Fruit fly (Drosophila melanogaster) whole organism, embryonic: ENCODE results near the gene CG3630.

Experiments
- ATbp ChIP-seq: fragments of 200-800 bp; sonication (Bioruptor generic); optimal IDR thresholded peaks from 2 replicates; lab custom pipeline; 2017; ENCODE audit warnings: missing biosample characterization, mild to moderate bottlenecking, missing genetic modification characterization, missing genetic modification reagents
- B-H1 ChIP-seq: fragments of 200-800 bp; sonication (Bioruptor generic); IDR thresholded peaks from 3 replicates; pipeline ENCODE4 v1.3.6; 2022; ENCODE audit warnings: missing biosample characterization, missing genetic modification characterization
- B-H2 ChIP-seq: fragments of 200-800 bp; sonication (Bioruptor generic); optimal IDR thresholded peaks from 2 replicates; lab custom pipeline; 2018; ENCODE audit warnings: missing biosample characterization, mild to moderate bottlenecking, missing genetic modification characterization
- CG10267 ChIP-seq: fragments of 200-800 bp; sonication (Bioruptor generic); optimal IDR thresholded peaks from 2 replicates; lab custom pipeline; 2018; ENCODE audit warnings: missing biosample characterization, mild to moderate bottlenecking, missing genetic modification characterization, moderate library complexity
- CG10366 ChIP-seq: fragments of 200-800 bp; sonication (Bioruptor generic); IDR thresholded peaks from 2 replicates; pipeline ENCODE4 v1.3.6; 2022; ENCODE audit warnings: missing biosample characterization, missing genetic modification characterization
- CG15011 ChIP-seq: fragments of 200-800 bp; sonication (Bioruptor generic); optimal IDR thresholded peaks from 3 replicates; lab custom pipeline; 2018; ENCODE audit warnings: missing biosample characterization, mild to moderate bottlenecking, missing genetic modification characterization
- CG15696 ChIP-seq: fragments of 200-800 bp; sonication (Bioruptor generic); optimal IDR thresholded peaks from 2 replicates; lab custom pipeline; 2019; ENCODE audit warnings: missing biosample characterization, mild to moderate bottlenecking, missing genetic modification characterization, moderate library complexity
- CG17829 ChIP-seq: fragments of 200-800 bp; optimal IDR thresholded peaks from 2 replicates; lab custom pipeline; 2019; ENCODE audit warnings: missing biosample characterization, mild to moderate bottlenecking, missing genetic modification characterization, moderate library complexity
- CG17912 ChIP-seq: fragments of 200-800 bp; sonication (Bioruptor generic); optimal IDR thresholded peaks from 2 replicates; lab custom pipeline; 2018; ENCODE audit warnings: missing biosample characterization, mild to moderate bottlenecking, missing genetic modification characterization
- CG2678 ChIP-seq: fragments of 200-800 bp; sonication (Bioruptor generic); optimal IDR thresholded peaks from 3 replicates; lab custom pipeline; 2019; ENCODE audit warnings: missing biosample characterization, mild to moderate bottlenecking, missing genetic modification characterization, moderate library complexity
- CG3281 ChIP-seq: fragments of 200-800 bp; sonication (Bioruptor generic); optimal IDR thresholded peaks from 3 replicates; lab custom pipeline; 2017; ENCODE audit warnings: missing biosample characterization, mild to moderate bottlenecking, missing genetic modification characterization
- CG3838 ChIP-seq: fragments of 200-800 bp; sonication (Bioruptor generic); optimal IDR thresholded peaks from 3 replicates; lab custom pipeline; 2016; ENCODE audit warnings: missing biosample characterization, missing genetic modification characterization
- CG4820 ChIP-seq: fragments of 200-800 bp; sonication (Bioruptor generic); optimal IDR thresholded peaks from 3 replicates; lab custom pipeline; 2016; ENCODE audit warnings: missing biosample characterization, missing genetic modification characterization
- CG6175 ChIP-seq: fragments of 200-800 bp; sonication (Bioruptor generic); IDR thresholded peaks from 3 replicates; pipeline ENCODE4 v1.3.6; 2022; ENCODE audit warnings: missing biosample characterization, missing genetic modification characterization
- CG6254 ChIP-seq: fragments of 200-800 bp; sonication (Bioruptor generic); optimal IDR thresholded peaks from 3 replicates; lab custom pipeline; 2017; ENCODE audit warnings: mild to moderate bottlenecking, missing biosample characterization, missing genetic modification reagents, missing genetic modification characterization
- CG6689 ChIP-seq: fragments of 200-800 bp; sonication (Bioruptor generic); IDR thresholded peaks from 2 replicates; pipeline ENCODE4 v1.3.6; 2022; ENCODE audit warnings: missing biosample characterization, missing genetic modification characterization
- CG7372 ChIP-seq: fragments of 200-800 bp; sonication (Bioruptor generic); IDR thresholded peaks from 2 replicates; pipeline ENCODE4 v1.3.6; 2022; ENCODE audit warnings: missing biosample characterization, missing genetic modification characterization
- CG7963 ChIP-seq: fragments of 200-800 bp; sonication (Bioruptor generic); IDR thresholded peaks from 3 replicates; pipeline ENCODE4 v1.3.6; 2022; ENCODE audit warnings: missing biosample characterization, missing genetic modification characterization; ENCODE audit not compliant: partially characterized antibody
- CG9817 ChIP-seq: fragments of 200-800 bp; sonication (Bioruptor generic); optimal IDR thresholded peaks from 2 replicates; lab custom pipeline; 2018; ENCODE audit warnings: missing biosample characterization, mild to moderate bottlenecking, missing genetic modification characterization, moderate library complexity
- CG9876 ChIP-seq: fragments of 200-800 bp; sonication (Bioruptor generic); optimal IDR thresholded peaks from 2 replicates; lab custom pipeline; 2016; ENCODE audit warnings: missing biosample characterization, missing genetic modification characterization
- Chrac-16 ChIP-seq: fragments of 200-800 bp; sonication (Bioruptor generic); optimal IDR thresholded peaks from 3 replicates; lab custom pipeline; 2016; ENCODE audit warnings: missing biosample characterization, missing genetic modification characterization
- Hr51 ChIP-seq, 2 experiments: fragments of 200-800 bp; sonication (Bioruptor generic); optimal IDR thresholded peaks; 2 replicates in 1 of 2; 3 replicates in 1 of 2; lab custom pipeline; 2016 to 2018; ENCODE audit warnings: missing biosample characterization in 2 of 2, missing genetic modification characterization in 2 of 2, mild to moderate bottlenecking in 1 of 2, moderate library complexity in 1 of 2
- Lhr ChIP-seq: fragments of 200-800 bp; sonication (Bioruptor generic); optimal IDR thresholded peaks from 3 replicates; lab custom pipeline; 2017; ENCODE audit warnings: mild to moderate bottlenecking, missing biosample characterization, missing genetic modification reagents, missing genetic modification characterization
- Nf-YB ChIP-seq: fragments of 200-800 bp; sonication (Bioruptor generic); optimal IDR thresholded peaks from 3 replicates; lab custom pipeline; 2019; ENCODE audit warnings: missing biosample characterization, mild to moderate bottlenecking, missing genetic modification characterization, moderate library complexity
- Sin3A ChIP-seq: fragments of >200 bp; optimal IDR thresholded peaks from 2 replicates; lab custom pipeline; 2018
- Sry-δ ChIP-seq: fragments of 200-800 bp; sonication (Bioruptor generic); optimal IDR thresholded peaks from 2 replicates; lab custom pipeline; 2016; ENCODE audit warnings: missing biosample characterization, missing genetic modification characterization
- Stat92E ChIP-seq, 3 experiments: fragments of >200 bp in 2 of 3; fragments of 200-800 bp in 1 of 3; sonication (Bioruptor generic) in 1 of 3; optimal IDR thresholded peaks; 2 replicates each; lab custom pipeline; 2017 to 2019; ENCODE audit warnings: missing biosample characterization in 3 of 3, missing genetic modification characterization in 3 of 3, mild to moderate bottlenecking in 1 of 3, moderate library complexity in 1 of 3
- Trl ChIP-seq, 3 experiments: fragments of >200 bp in 2 of 3; fragments of 200-800 bp in 1 of 3; sonication (Bioruptor generic) in 1 of 3; optimal IDR thresholded peaks; 2 replicates in 1 of 3; 3 replicates in 2 of 3; lab custom pipeline; 2016 to 2017; ENCODE audit warnings: missing biosample characterization in 1 of 3, missing genetic modification characterization in 1 of 3
- ap ChIP-seq: fragments of 200-800 bp; sonication (Bioruptor generic); IDR thresholded peaks from 2 replicates; pipeline ENCODE4 v1.3.6; 2022; ENCODE audit warnings: missing biosample characterization, missing genetic modification characterization
- az2 ChIP-seq: fragments of 200-800 bp; sonication (Bioruptor generic); optimal IDR thresholded peaks from 3 replicates; lab custom pipeline; 2016; ENCODE audit warnings: missing biosample characterization, missing genetic modification characterization
- bbx ChIP-seq: fragments of 200-800 bp; sonication (Bioruptor generic); IDR thresholded peaks from 2 replicates; pipeline ENCODE4 v1.3.6; 2022; ENCODE audit warnings: missing biosample characterization, missing genetic modification characterization; ENCODE audit not compliant: partially characterized antibody
- cg ChIP-seq: fragments of 200-800 bp; sonication (Bioruptor generic); optimal IDR thresholded peaks from 3 replicates; lab custom pipeline; 2019; ENCODE audit warnings: missing biosample characterization, mild to moderate bottlenecking, missing genetic modification characterization, moderate library complexity
- danr ChIP-seq: fragments of 200-800 bp; sonication (Bioruptor generic); IDR thresholded peaks from 2 replicates; pipeline ENCODE4 v1.3.6; 2022; ENCODE audit warnings: missing biosample characterization, missing genetic modification characterization
- dmrt99B ChIP-seq: fragments of 200-800 bp; sonication (Bioruptor generic); optimal IDR thresholded peaks from 2 replicates; lab custom pipeline; 2018; ENCODE audit warnings: missing biosample characterization, mild to moderate bottlenecking, missing genetic modification characterization, moderate library complexity
- fru ChIP-seq: fragments of >200 bp; optimal IDR thresholded peaks from 2 replicates; lab custom pipeline; 2017
- gsb ChIP-seq: fragments of 200-800 bp; sonication (Bioruptor generic); IDR thresholded peaks from 2 replicates; pipeline ENCODE4 v1.3.6; 2022; ENCODE audit warnings: missing biosample characterization, missing genetic modification characterization
- gsb-n ChIP-seq: fragments of 200-800 bp; sonication (Bioruptor generic); optimal IDR thresholded peaks from 3 replicates; lab custom pipeline; 2018; ENCODE audit warnings: missing biosample characterization, mild to moderate bottlenecking, missing genetic modification characterization
- hkb ChIP-seq, 2 experiments: fragments of 200-800 bp in 1 of 2; fragments of >200 bp in 1 of 2; sonication (Bioruptor generic) in 1 of 2; IDR thresholded peaks in 1 of 2; optimal IDR thresholded peaks in 1 of 2; 2 replicates each; pipeline versions ENCODE4 v1.3.6 to Lab custom; 2017 to 2022; ENCODE audit warnings: missing biosample characterization in 1 of 2, missing genetic modification characterization in 1 of 2
- insv ChIP-seq, 2 experiments: fragments of 200-800 bp; sonication (Bioruptor generic); optimal IDR thresholded peaks; 3 replicates each; lab custom pipeline; 2016 to 2018; ENCODE audit warnings: missing biosample characterization in 2 of 2, missing genetic modification characterization in 2 of 2
- lilli ChIP-seq: fragments of 200-800 bp; sonication (Bioruptor generic); optimal IDR thresholded peaks from 3 replicates; lab custom pipeline; 2016; ENCODE audit warnings: missing biosample characterization, missing genetic modification characterization
- pita ChIP-seq: fragments of 200-800 bp; sonication (Bioruptor generic); optimal IDR thresholded peaks from 2 replicates; lab custom pipeline; 2017; ENCODE audit warnings: missing biosample characterization, mild to moderate bottlenecking, missing genetic modification characterization
- prd ChIP-seq, 3 experiments: fragments of >200 bp in 2 of 3; fragments of 200-800 bp in 1 of 3; sonication (Bioruptor generic) in 1 of 3; optimal IDR thresholded peaks in 2 of 3; IDR thresholded peaks in 1 of 3; 2 replicates in 2 of 3; 3 replicates in 1 of 3; pipeline versions ENCODE4 v1.3.6 to Lab custom; 2017 to 2022; ENCODE audit warnings: missing biosample characterization in 1 of 3, missing genetic modification characterization in 1 of 3
- row ChIP-seq: fragments of 200-800 bp; sonication (Bioruptor generic); IDR thresholded peaks from 3 replicates; pipeline ENCODE4 v1.3.6; 2022; ENCODE audit warnings: missing biosample characterization, missing genetic modification characterization
- sd ChIP-seq: fragments of 200-800 bp; sonication (Bioruptor generic); optimal IDR thresholded peaks from 3 replicates; lab custom pipeline; 2018; ENCODE audit warnings: missing biosample characterization, mild to moderate bottlenecking, missing genetic modification characterization, moderate library complexity
- slp2 ChIP-seq: fragments of 200-800 bp; sonication (Bioruptor generic); optimal IDR thresholded peaks from 2 replicates; lab custom pipeline; 2016; ENCODE audit warnings: missing biosample characterization, missing genetic modification characterization
- sug ChIP-seq: fragments of 200-800 bp; optimal IDR thresholded peaks from 2 replicates; lab custom pipeline; 2019; ENCODE audit warnings: missing biosample characterization, mild to moderate bottlenecking, missing genetic modification characterization, moderate library complexity
- tgo ChIP-seq: fragments of 200-800 bp; sonication (Bioruptor generic); IDR thresholded peaks from 3 replicates; pipeline ENCODE4 v1.3.6; 2022; ENCODE audit warnings: missing biosample characterization, missing genetic modification characterization
- tio ChIP-seq: fragments of 200-800 bp; sonication (Bioruptor generic); optimal IDR thresholded peaks from 2 replicates; lab custom pipeline; 2017; ENCODE audit warnings: missing biosample characterization, missing genetic modification characterization, inconsistent platforms
- wdn ChIP-seq: fragments of 200-800 bp; sonication (Bioruptor generic); IDR thresholded peaks from 2 replicates; pipeline ENCODE4 v1.3.6; 2022; ENCODE audit warnings: missing biosample characterization, missing genetic modification characterization
- yki ChIP-seq: fragments of >200 bp; optimal IDR thresholded peaks from 3 replicates; lab custom pipeline; 2018

The CG3630 gene

DNA sequence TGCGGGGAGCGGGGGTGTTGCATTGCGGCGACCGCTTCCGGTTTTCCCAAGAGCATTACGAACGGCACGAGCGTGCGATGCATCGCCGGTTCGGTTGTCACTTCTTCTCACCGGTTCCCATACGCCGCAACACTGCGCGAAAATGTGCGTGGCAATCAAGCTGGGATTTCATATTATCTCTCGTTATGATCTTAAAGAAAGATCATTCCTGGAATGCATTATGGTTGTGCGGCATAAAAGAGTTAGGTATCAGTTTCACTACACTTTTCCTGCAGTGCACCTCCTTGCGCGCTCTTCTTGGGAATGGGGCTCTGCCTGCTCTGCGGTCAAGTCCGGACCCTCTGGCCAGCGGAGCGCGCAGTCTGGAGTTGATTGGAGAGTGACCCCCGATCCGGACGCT lies 4.1 kb downstream of the CG3630 start (continued):
- TF ChIP-seq slp2 = no peak
- no peak for TF ChIP-seq Lhr (GFP tag; lab: Kevin White, UChicago)
- no peak for TF ChIP-seq insv (GFP tag; optimal IDR thresholded peaks at IDR 0.05; lab: Kevin White, UChicago)
- TF ChIP-seq CG7372 (GFP tag; lab: Robert Waterston, UW) = no peak
- TF ChIP-seq CG3281 (GFP tag; lab: Kevin White, UChicago) = no peak
- TF ChIP-seq sug = no peak
- TF ChIP-seq CG9817 (tag; lab: Kevin White, UChicago) = no peak
- TF ChIP-seq CG17829 = no peak
- 0 out of 2 replicates have a peak, but pooled peaks have one; percentile 10 for TF ChIP-seq danr (GFP tag; lab: Robert Waterston, UW)
- no peak for TF ChIP-seq Trl (optimal IDR thresholded peaks at IDR 0.05; lab: Kevin White, UChicago)
- TF ChIP-seq Trl (GFP tag; optimal IDR thresholded peaks at IDR 0.05; lab: Kevin White, UChicago) = no peak
- peak; percentile 45; the same call in 1 of the 2 replicates for TF ChIP-seq CG6689 (GFP tag; lab: Robert Waterston, UW)
- no peak for TF ChIP-seq wdn (GFP tag; lab: Robert Waterston, UW)
- TF ChIP-seq Nf-YB (GFP tag; lab: Kevin White, UChicago) = no peak
- no peak for TF ChIP-seq CG17912
- TF ChIP-seq gsb (GFP tag; lab: Robert Waterston, UW) = no peak
- no peak for TF ChIP-seq Stat92E (GFP tag; optimal IDR thresholded peaks at IDR 0.05; lab: Kevin White, UChicago)
- TF ChIP-seq hkb (optimal IDR thresholded peaks at IDR 0.05; lab: Kevin White, UChicago) = no peak
- peak; percentile 65 for TF ChIP-seq hkb (GFP tag; IDR thresholded peaks at IDR 0.05; lab: Robert Waterston, UW)
- peak; percentile 63 for TF ChIP-seq row
- peak; percentile 73 for TF ChIP-seq CG10366 (GFP tag; lab: Robert Waterston, UW)
- TF ChIP-seq Sin3A (lab: Kevin White, UChicago) = no peak
- no peak for TF ChIP-seq B-H2
- TF ChIP-seq gsb-n (tag; lab: Kevin White, UChicago) = peak; percentile 18
- TF ChIP-seq yki (lab: Kevin White, UChicago) = no peak
- TF ChIP-seq Hr51 (GFP tag; optimal IDR thresholded peaks at IDR 0.05; lab: Kevin White, UChicago) = peak in 1 of 2 experiments; percentile 36
- no peak for TF ChIP-seq CG10267 (tag; lab: Kevin White, UChicago)
- peak; percentile 37; the same call in 2 of the 3 replicates for TF ChIP-seq B-H1 (GFP tag; lab: Robert Waterston, UW)
- TF ChIP-seq CG7963 = no peak
- TF ChIP-seq ap = peak; percentile 38; the same call in 1 of the 2 replicates
- TF ChIP-seq lilli = peak; percentile 5
- TF ChIP-seq cg (GFP tag; lab: Kevin White, UChicago) = no peak
- TF ChIP-seq dmrt99B = peak; percentile 74
- no peak for TF ChIP-seq Chrac-16 (GFP tag; lab: Kevin White, UChicago)
- 0 out of 3 replicates have a peak, but pooled peaks have one; percentile 26 for TF ChIP-seq tgo (GFP tag; lab: Robert Waterston, UW)
- no peak for TF ChIP-seq Sry-δ (GFP tag; lab: Kevin White, UChicago)
- no peak for TF ChIP-seq tio (GFP tag; lab: Kevin White, UChicago)
- TF ChIP-seq CG15011 (GFP tag; lab: Kevin White, UChicago) = no peak
- peak; percentile 71 for TF ChIP-seq ATbp (GFP tag; lab: Kevin White, UChicago)
- no peak for TF ChIP-seq sd
- peak; percentile 35 for TF ChIP-seq CG2678 (tag; lab: Kevin White, UChicago)
- TF ChIP-seq CG6175 = no peak
- TF ChIP-seq CG15696 (tag; lab: Kevin White, UChicago) = no peak
- no peak for TF ChIP-seq fru (lab: Kevin White, UChicago)
- TF ChIP-seq pita (GFP tag; lab: Kevin White, UChicago) = no peak
- no peak for TF ChIP-seq CG3838 (GFP tag; lab: Kevin White, UChicago)
- no peak for TF ChIP-seq CG9876 (GFP tag; lab: Kevin White, UChicago)
- TF ChIP-seq az2 (GFP tag; lab: Kevin White, UChicago) = peak; percentile 49
- no peak for TF ChIP-seq bbx (GFP tag; lab: Robert Waterston, UW)
- TF ChIP-seq CG4820 (GFP tag; lab: Kevin White, UChicago) = peak; percentile 44
- TF ChIP-seq CG6254 (GFP tag; lab: Kevin White, UChicago) = peak; percentile 35
- no peak for TF ChIP-seq prd (optimal IDR thresholded peaks at IDR 0.05; lab: Kevin White, UChicago)
- peak; percentile 78; the same call in 2 of the 3 replicates for TF ChIP-seq prd (GFP tag; IDR thresholded peaks at IDR 0.05; lab: Robert Waterston, UW)
